Fruit fly (Drosophila melanogaster) whole organism, embryonic: ENCODE results near the gene CG17652.

Experiments used
- ATbp ChIP-seq: fragments of 200-800 bp; sonication (Bioruptor generic); optimal IDR thresholded peaks from 2 replicates; lab custom pipeline; 2017; ENCODE audit warnings: missing biosample characterization, mild to moderate bottlenecking, missing genetic modification characterization, missing genetic modification reagents
- Adf1 ChIP-seq: fragments of 200-800 bp; sonication (Bioruptor generic); IDR thresholded peaks from 2 replicates; pipeline ENCODE4 v1.3.6; 2022; ENCODE audit warnings: missing biosample characterization, missing genetic modification characterization
- Antp ChIP-seq: fragments of 200-800 bp; sonication (Bioruptor generic); optimal IDR thresholded peaks from 3 replicates; lab custom pipeline; 2016; ENCODE audit warnings: missing biosample characterization, missing genetic modification characterization
- CG10209 ChIP-seq: fragments of 200-800 bp; sonication (Bioruptor generic); optimal IDR thresholded peaks from 3 replicates; lab custom pipeline; 2017; ENCODE audit warnings: missing biosample characterization, mild to moderate bottlenecking, missing genetic modification characterization, missing genetic modification reagents
- CG11085 ChIP-seq: fragments of 200-800 bp; sonication (Bioruptor generic); IDR thresholded peaks from 2 replicates; pipeline ENCODE4 v1.3.6; 2022; ENCODE audit warnings: missing biosample characterization, missing genetic modification characterization
- CG15011 ChIP-seq: fragments of 200-800 bp; sonication (Bioruptor generic); optimal IDR thresholded peaks from 3 replicates; lab custom pipeline; 2018; ENCODE audit warnings: missing biosample characterization, mild to moderate bottlenecking, missing genetic modification characterization
- CG16815 ChIP-seq: fragments of 200-800 bp; sonication (Bioruptor generic); optimal IDR thresholded peaks from 3 replicates; lab custom pipeline; 2017; ENCODE audit warnings: missing biosample characterization, mild to moderate bottlenecking, missing genetic modification characterization
- CG17568 ChIP-seq: fragments of 200-800 bp; sonication (Bioruptor generic); optimal IDR thresholded peaks from 2 replicates; lab custom pipeline; 2018; ENCODE audit warnings: missing biosample characterization, mild to moderate bottlenecking, missing genetic modification characterization, moderate library complexity
- CG17802 ChIP-seq: fragments of 200-800 bp; sonication (Bioruptor generic); optimal IDR thresholded peaks from 2 replicates; lab custom pipeline; 2018; ENCODE audit warnings: missing biosample characterization, mild to moderate bottlenecking, missing genetic modification characterization, moderate library complexity
- CG31224 ChIP-seq: fragments of 200-800 bp; sonication (Bioruptor generic); IDR thresholded peaks from 2 replicates; pipeline ENCODE4 v1.3.6; 2022; ENCODE audit warnings: missing biosample characterization, missing genetic modification characterization
- CG31365 ChIP-seq: fragments of 200-800 bp; sonication (Bioruptor generic); optimal IDR thresholded peaks from 2 replicates; lab custom pipeline; 2018; ENCODE audit warnings: missing biosample characterization, mild to moderate bottlenecking, missing genetic modification characterization
- CG31441 ChIP-seq: fragments of 200-800 bp; sonication (Bioruptor generic); IDR thresholded peaks from 2 replicates; pipeline ENCODE4 v1.3.6; 2022; ENCODE audit warnings: missing biosample characterization, missing genetic modification characterization
- CG4730 ChIP-seq: fragments of 200-800 bp; sonication (Bioruptor generic); IDR thresholded peaks from 2 replicates; pipeline ENCODE4 v1.3.6; 2022; ENCODE audit warnings: missing biosample characterization, missing genetic modification characterization
- CG4820 ChIP-seq: fragments of 200-800 bp; sonication (Bioruptor generic); optimal IDR thresholded peaks from 3 replicates; lab custom pipeline; 2016; ENCODE audit warnings: missing biosample characterization, missing genetic modification characterization
- CG8281 ChIP-seq: fragments of 200-800 bp; sonication (Bioruptor generic); optimal IDR thresholded peaks from 2 replicates; lab custom pipeline; 2018; ENCODE audit warnings: missing biosample characterization, mild to moderate bottlenecking, missing genetic modification characterization, moderate library complexity
- Dp ChIP-seq: fragments of 200-800 bp; sonication (Bioruptor generic); optimal IDR thresholded peaks from 2 replicates; lab custom pipeline; 2018; ENCODE audit warnings: missing biosample characterization, mild to moderate bottlenecking, missing genetic modification characterization, moderate library complexity
- E2f2 ChIP-seq: fragments of 200-800 bp; sonication (Bioruptor generic); IDR thresholded peaks from 2 replicates; pipeline ENCODE4 v1.3.6; 2022; ENCODE audit warnings: missing biosample characterization, missing genetic modification characterization
- ERR ChIP-seq: fragments of 200-800 bp; sonication (Bioruptor generic); optimal IDR thresholded peaks from 2 replicates; lab custom pipeline; 2016; ENCODE audit warnings: missing biosample characterization, missing genetic modification characterization
- H15 ChIP-seq: fragments of 200-800 bp; sonication (Bioruptor generic); IDR thresholded peaks from 3 replicates; pipeline ENCODE4 v1.3.6; 2022; ENCODE audit warnings: missing biosample characterization, missing genetic modification characterization
- Myb ChIP-seq: fragments of 200-800 bp; sonication (Bioruptor generic); optimal IDR thresholded peaks from 2 replicates; lab custom pipeline; 2016; ENCODE audit warnings: missing biosample characterization, missing genetic modification characterization
- Nf-YB ChIP-seq: fragments of 200-800 bp; sonication (Bioruptor generic); optimal IDR thresholded peaks from 3 replicates; lab custom pipeline; 2019; ENCODE audit warnings: missing biosample characterization, mild to moderate bottlenecking, missing genetic modification characterization, moderate library complexity
- Optix ChIP-seq: fragments of 200-800 bp; sonication (Bioruptor generic); IDR thresholded peaks from 3 replicates; pipeline ENCODE4 v1.3.6; 2022; ENCODE audit warnings: missing biosample characterization, missing genetic modification characterization
- Spps ChIP-seq: fragments of 200-800 bp; sonication (Bioruptor generic); optimal IDR thresholded peaks from 2 replicates; lab custom pipeline; 2018; ENCODE audit warnings: missing biosample characterization, mild to moderate bottlenecking, missing genetic modification characterization
- Ssrp ChIP-seq: fragments of 200-800 bp; sonication (Bioruptor generic); optimal IDR thresholded peaks from 2 replicates; lab custom pipeline; 2018; ENCODE audit warnings: missing biosample characterization, mild to moderate bottlenecking, missing genetic modification characterization, moderate library complexity
- Taf1 ChIP-seq: fragments of 200-800 bp; sonication (Bioruptor generic); IDR thresholded peaks from 2 replicates; pipeline ENCODE4 v1.3.6; 2022; ENCODE audit warnings: missing biosample characterization, missing genetic modification characterization
- az2 ChIP-seq: fragments of 200-800 bp; sonication (Bioruptor generic); optimal IDR thresholded peaks from 3 replicates; lab custom pipeline; 2016; ENCODE audit warnings: missing biosample characterization, missing genetic modification characterization
- chinmo ChIP-seq: fragments of 200-800 bp; sonication (Bioruptor generic); IDR thresholded peaks from 4 replicates; pipeline ENCODE4 v1.3.6; 2022; ENCODE audit warnings: missing biosample characterization, missing genetic modification characterization; ENCODE audit not compliant: partially characterized antibody
- chm ChIP-seq: fragments of 200-800 bp; sonication (Bioruptor generic); IDR thresholded peaks from 2 replicates; pipeline ENCODE4 v1.3.6; 2022; ENCODE audit warnings: missing biosample characterization, missing genetic modification characterization
- dpn ChIP-seq, 2 experiments: fragments of 200-800 bp; sonication (Bioruptor generic); optimal IDR thresholded peaks; 3 replicates each; lab custom pipeline; 2016; ENCODE audit warnings: missing biosample characterization in 2 of 2, missing genetic modification characterization in 2 of 2
- en ChIP-seq: fragments of 200-800 bp; sonication (Bioruptor generic); optimal IDR thresholded peaks from 2 replicates; lab custom pipeline; 2016; ENCODE audit warnings: missing biosample characterization, missing genetic modification characterization
- fd102C ChIP-seq: fragments of 200-800 bp; sonication (Bioruptor generic); optimal IDR thresholded peaks from 2 replicates; lab custom pipeline; 2018; ENCODE audit warnings: missing biosample characterization, mild to moderate bottlenecking, missing genetic modification characterization, moderate library complexity
- fd64A ChIP-seq: fragments of 200-800 bp; sonication (Bioruptor generic); optimal IDR thresholded peaks from 3 replicates; lab custom pipeline; 2018; ENCODE audit warnings: missing biosample characterization, mild to moderate bottlenecking, missing genetic modification characterization
- fu2 ChIP-seq: fragments of 200-800 bp; sonication (Bioruptor generic); optimal IDR thresholded peaks from 2 replicates; lab custom pipeline; 2016; ENCODE audit warnings: missing biosample characterization, missing genetic modification characterization
- gt ChIP-seq: fragments of 200-800 bp; sonication (Bioruptor generic); IDR thresholded peaks from 2 replicates; pipeline ENCODE4 v1.3.6; 2022; ENCODE audit warnings: missing biosample characterization, missing genetic modification characterization
- her ChIP-seq: fragments of 200-800 bp; sonication (Bioruptor generic); optimal IDR thresholded peaks from 2 replicates; lab custom pipeline; 2016; ENCODE audit warnings: missing biosample characterization, missing genetic modification characterization
- hth ChIP-seq: fragments of >200 bp; optimal IDR thresholded peaks from 2 replicates; lab custom pipeline; 2017; ENCODE audit warnings: inconsistent platforms
- klu ChIP-seq: fragments of 200-800 bp; sonication (Bioruptor generic); IDR thresholded peaks from 2 replicates; pipeline ENCODE4 v1.3.6; 2022; ENCODE audit warnings: missing biosample characterization, missing genetic modification characterization
- luna ChIP-seq: fragments of 200-800 bp; sonication (Bioruptor generic); optimal IDR thresholded peaks from 2 replicates; lab custom pipeline; 2016; ENCODE audit warnings: missing biosample characterization, missing genetic modification characterization
- maf-S ChIP-seq: fragments of 200-800 bp; sonication (Bioruptor generic); optimal IDR thresholded peaks from 2 replicates; lab custom pipeline; 2016; ENCODE audit warnings: missing biosample characterization, missing genetic modification characterization
- mirr ChIP-seq: fragments of 200-800 bp; sonication (Bioruptor generic); optimal IDR thresholded peaks from 3 replicates; lab custom pipeline; 2018; ENCODE audit warnings: missing biosample characterization, mild to moderate bottlenecking, missing genetic modification characterization
- mld ChIP-seq: fragments of 200-800 bp; sonication (Bioruptor generic); IDR thresholded peaks from 3 replicates; pipeline ENCODE4 v1.3.6; 2022; ENCODE audit warnings: missing biosample characterization, missing genetic modification characterization; ENCODE audit not compliant: partially characterized antibody
- nmo ChIP-seq: fragments of 200-800 bp; sonication (Bioruptor generic); optimal IDR thresholded peaks from 2 replicates; lab custom pipeline; 2018; ENCODE audit warnings: missing biosample characterization, mild to moderate bottlenecking, missing genetic modification characterization, moderate library complexity
- onecut ChIP-seq: fragments of 200-800 bp; sonication (Bioruptor generic); IDR thresholded peaks from 2 replicates; pipeline ENCODE4 v1.3.6; 2022; ENCODE audit warnings: missing biosample characterization, missing genetic modification characterization
- pnt ChIP-seq: fragments of 200-800 bp; sonication (Bioruptor generic); optimal IDR thresholded peaks from 3 replicates; lab custom pipeline; 2016; ENCODE audit warnings: missing biosample characterization, missing genetic modification characterization
- ranshi ChIP-seq: fragments of 200-800 bp; sonication (Bioruptor generic); IDR thresholded peaks from 2 replicates; pipeline ENCODE4 v1.3.6; 2022; ENCODE audit warnings: missing biosample characterization, missing genetic modification characterization
- slou ChIP-seq: fragments of 200-800 bp; sonication (Bioruptor generic); optimal IDR thresholded peaks from 3 replicates; lab custom pipeline; 2016; ENCODE audit warnings: missing biosample characterization, missing genetic modification characterization
- tll ChIP-seq, 2 experiments: fragments of 200-800 bp in 1 of 2; fragments of >200 bp in 1 of 2; sonication (Bioruptor generic) in 1 of 2; optimal IDR thresholded peaks; 2 replicates each; lab custom pipeline; 2017 to 2019; ENCODE audit warnings: missing biosample characterization in 2 of 2, missing genetic modification characterization in 2 of 2, mild to moderate bottlenecking in 1 of 2, moderate library complexity in 1 of 2

Gene CG17652

dm6 chr2L:1723937-1724591 is 8.1 kb downstream of the CG17652 start, which contains the start of gene Rim2 (continued):
- TF ChIP-seq tll (GFP tag; optimal IDR thresholded peaks at IDR 0.05; lab: Kevin White, UChicago): no peak

- TF ChIP-seq CG17568 (no peak), CG11085 (GFP tag; lab: Robert Waterston, UW) (no peak), ranshi (GFP tag; lab: Robert Waterston, UW) (no peak), CG31224 (GFP tag; lab: Robert Waterston, UW) (no peak), ERR (GFP tag; lab: Kevin White, UChicago) (no peak), Taf1 (GFP tag; lab: Robert Waterston, UW) (no peak), en (GFP tag; lab: Kevin White, UChicago) (no peak), Optix (GFP tag; lab: Robert Waterston, UW) (no peak), mirr (no peak), Adf1 (GFP tag; lab: Robert Waterston, UW) (no peak), nmo (GFP tag; lab: Kevin White, UChicago) (no peak), CG31441 (GFP tag; lab: Robert Waterston, UW) (no peak; the same call in 1 of the 2 replicates), Myb (GFP tag; lab: Kevin White, UChicago) (no peak), H15 (GFP tag; lab: Robert Waterston, UW) (no peak), CG10209 (GFP tag; lab: Kevin White, UChicago) (no peak), slou (GFP tag; lab: Kevin White, UChicago) (no peak), Nf-YB (no peak), CG4820 (GFP tag; lab: Kevin White, UChicago) (no peak), az2 (no peak), luna (GFP tag; lab: Kevin White, UChicago) (no peak), CG31365 (tag; lab: Kevin White, UChicago) (no peak), maf-S (GFP tag; lab: Kevin White, UChicago) (no peak), klu (no peak), CG8281 (no peak), pnt (GFP tag; lab: Kevin White, UChicago) (no peak), gt (GFP tag; lab: Robert Waterston, UW) (no peak), her (no peak), Antp (GFP tag; lab: Kevin White, UChicago) (no peak), chm (GFP tag; lab: Robert Waterston, UW) (0 out of 2 replicates have a peak, but pooled peaks have one; percentile 46), ATbp (no peak), fd64A (GFP tag; lab: Kevin White, UChicago) (no peak), chinmo (peak; percentile 43; the same call in 1 of the 4 replicates), hth (no peak), Spps (tag; lab: Kevin White, UChicago) (no peak), CG15011 (GFP tag; lab: Kevin White, UChicago) (no peak), fu2 (GFP tag; lab: Kevin White, UChicago) (no peak), E2f2 (GFP tag; lab: Robert Waterston, UW) (no peak), Ssrp (tag; lab: Kevin White, UChicago) (no peak), CG17802 (peak; percentile 10), onecut (GFP tag; lab: Robert Waterston, UW) (no peak), CG16815 (GFP tag; lab: Kevin White, UChicago) (no peak), mld (GFP tag; lab: Robert Waterston, UW) (no peak), fd102C (GFP tag; lab: Kevin White, UChicago) (no peak), dpn (GFP tag; optimal IDR thresholded peaks at IDR 0.05; lab: Kevin White, UChicago) (peak; percentile 5 to 17), CG4730 (no peak), Dp (GFP tag; lab: Kevin White, UChicago) (no peak)
Observed at dm6 chr2L:1723135-1723936, 8.8 kb downstream of the CG17652 start.
